Worm (Caenorhabditis elegans) whole organism, young adult: Measurements from ENCODE around the gene sre-28.

Source experiments
- atf-7 ChIP-seq: sonication (generic microtip); optimal IDR thresholded peaks from 2 replicates; lab custom pipeline; 2017; ENCODE audit warnings: mild to moderate bottlenecking, missing genetic modification characterization, missing compliant biosample characterization
- ekl-4 ChIP-seq: fragments of 200-800 bp; sonication (Bioruptor generic); IDR thresholded peaks from 2 replicates; pipeline ENCODE4 v1.3.6; 2022; ENCODE audit warnings: missing genetic modification reagents, missing genetic modification characterization, missing compliant biosample characterization
- fkh-3 ChIP-seq: sonication (generic microtip); optimal IDR thresholded peaks from 2 replicates; lab custom pipeline; 2016; ENCODE audit warnings: mild to moderate bottlenecking, missing genetic modification characterization, missing compliant biosample characterization
- madf-10 ChIP-seq: sonication (generic microtip); optimal IDR thresholded peaks from 2 replicates; lab custom pipeline; 2016; ENCODE audit warnings: mild to moderate bottlenecking, missing genetic modification characterization, missing compliant biosample characterization
- madf-3 ChIP-seq: fragments of 200-800 bp; sonication (Bioruptor generic); IDR thresholded peaks from 2 replicates; pipeline ENCODE4 v1.3.6; 2022; ENCODE audit warnings: missing genetic modification reagents, missing genetic modification characterization, missing compliant biosample characterization
- unc-130 ChIP-seq: sonication (generic microtip); optimal IDR thresholded peaks from 2 replicates; lab custom pipeline; 2016; ENCODE audit warnings: missing genetic modification reagents, missing genetic modification characterization, missing compliant biosample characterization

DNA sequence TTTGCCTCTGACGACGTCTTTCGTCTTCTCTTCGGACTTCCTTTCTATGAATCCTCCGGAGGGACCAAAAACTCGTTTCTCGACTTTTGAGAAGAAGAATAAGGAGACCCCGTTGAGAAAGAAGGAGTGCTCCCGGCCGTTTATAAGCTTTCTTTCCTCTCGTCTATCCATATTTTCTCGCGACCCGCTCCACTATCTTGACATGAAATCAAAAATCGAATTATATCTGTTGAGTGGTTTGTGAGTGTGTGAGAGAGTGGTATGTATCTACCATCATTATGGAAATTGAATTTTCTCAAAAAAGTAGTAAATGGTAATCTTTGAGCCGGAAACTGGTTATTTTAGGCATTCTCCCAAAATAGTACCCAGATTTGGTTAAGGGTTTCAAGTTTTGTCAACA is 33.0 kb upstream of the sre-28 start:
- TF ChIP-seq unc-130 (GFP tag; lab: Kevin White, UChicago) (no peak), fkh-3 (tag; lab: Kevin White, UChicago) (no peak), atf-7 (tag; lab: Kevin White, UChicago) (no peak), madf-10 (no peak), madf-3 (GFP tag; lab: Robert Waterston, UW) (no peak), ekl-4 (no peak)
